Worm (Caenorhabditis elegans) whole organism, midembryonic: ENCODE data around the gene Y73B6BL.288.
A peak's percentile ranks its signal among the peaks of the same experiment; 100 is the strongest.

Source experiments
- T22C8.4 ChIP-seq: fragments of 200-800 bp; sonication (Bioruptor generic); IDR thresholded peaks from 2 replicates; pipeline ENCODE4 v1.3.6; 2022; ENCODE audit warnings: missing genetic modification characterization, missing compliant biosample characterization
- cog-1 ChIP-seq: sonication (generic microtip); optimal IDR thresholded peaks from 2 replicates; lab custom pipeline; 2016; ENCODE audit warnings: missing genetic modification characterization, missing compliant biosample characterization
- flt-1 ChIP-seq: fragments of 200-800 bp; sonication (Bioruptor generic); IDR thresholded peaks from 2 replicates; pipeline ENCODE4 v1.3.6; 2022; ENCODE audit warnings: missing genetic modification characterization, missing compliant biosample characterization
- klf-2 ChIP-seq: fragments of 200-800 bp; sonication (Bioruptor generic); conservative IDR thresholded peaks from 2 replicates; pipeline ENCODE4 v1.3.6; 2022; ENCODE audit warnings: missing genetic modification reagents, missing genetic modification characterization, missing compliant biosample characterization
- med-1 ChIP-seq: sonication (generic microtip); optimal IDR thresholded peaks from 2 replicates; lab custom pipeline; 2017; ENCODE audit warnings: missing genetic modification characterization, mild to moderate bottlenecking, missing compliant biosample characterization, antibody characterized with exemption, missing genetic modification reagents; ENCODE audit not compliant: insufficient read depth
- ref-1 ChIP-seq: fragments of 200-800 bp; sonication (Bioruptor generic); conservative IDR thresholded peaks from 2 replicates; pipeline ENCODE4 v1.3.6; 2022; ENCODE audit warnings: missing genetic modification reagents, missing genetic modification characterization, missing compliant biosample characterization
- tab-1 ChIP-seq: fragments of 200-800 bp; sonication (Bioruptor generic); IDR thresholded peaks from 2 replicates; pipeline ENCODE4 v1.3.6; 2022; ENCODE audit warnings: missing genetic modification characterization, missing compliant biosample characterization
- ztf-23 ChIP-seq: fragments of 200-800 bp; sonication (Bioruptor generic); IDR thresholded peaks from 2 replicates; pipeline ENCODE4 v1.3.6; 2022; ENCODE audit warnings: missing genetic modification reagents, missing genetic modification characterization, missing compliant biosample characterization
- ztf-29 ChIP-seq: fragments of 200-800 bp; sonication (Bioruptor generic); IDR thresholded peaks from 2 replicates; pipeline ENCODE4 v1.3.6; 2022; ENCODE audit warnings: missing genetic modification reagents, missing genetic modification characterization, missing compliant biosample characterization

Gene Y73B6BL.288

ce11 chrIV:6337353-6337752 lies 5.0 kb downstream of the Y73B6BL.288 start, which contains the start of gene ipla-6:
Gene ipla-6, plus strand, starts transcription at chrIV:6337653.
- TF ChIP-seq klf-2 (GFP tag; lab: Robert Waterston, UW) (no peak), flt-1 (GFP tag; lab: Robert Waterston, UW) (no peak)

ce11 chrIV:6336748-6337147 lies 5.6 kb downstream of the Y73B6BL.288 start:
- TF ChIP-seq flt-1 (GFP tag; lab: Robert Waterston, UW): 0 out of 2 replicates have a peak, but pooled peaks have one; percentile 50
- TF ChIP-seq cog-1 (tag; lab: Kevin White, UChicago): peak; percentile 44
- no peak for TF ChIP-seq tab-1

- TF ChIP-seq tab-1: no peak
- TF ChIP-seq flt-1 (GFP tag; lab: Robert Waterston, UW): 0 out of 2 replicates have a peak, but pooled peaks have one; percentile 40
These were observed 6.4 kb downstream of the Y73B6BL.288 start, which contains the start of gene mif-4 for ce11 chrIV:6335908-6336307. Gene mif-4, minus strand, starts transcription at chrIV:6335994.

DNA sequence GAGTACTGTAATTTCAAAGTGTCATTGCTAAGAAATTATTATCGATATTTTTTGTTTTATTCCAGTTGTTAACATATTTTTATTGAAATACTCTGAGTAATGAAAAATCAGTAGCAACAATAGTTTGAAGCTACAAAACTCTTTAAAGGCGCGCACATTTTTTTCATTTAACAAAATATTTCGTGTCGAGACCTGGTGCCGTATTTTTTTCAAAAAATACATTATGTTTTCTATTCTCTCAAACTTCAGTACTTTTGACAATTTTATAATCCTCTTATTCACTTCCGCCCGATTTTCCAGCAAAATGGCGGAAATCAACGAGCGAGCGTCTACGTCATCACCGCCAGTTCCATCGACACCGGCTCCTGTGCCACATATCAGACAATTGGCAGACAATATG lies 8.4 kb downstream of the Y73B6BL.288 start, which contains the start of gene blos-2:
TSS of gene blos-2 (plus strand) at position 301 of the 400 bp plus-strand sequence.
- TF ChIP-seq T22C8.4 (GFP tag; lab: Robert Waterston, UW): no peak
- no peak for TF ChIP-seq cog-1 (tag; lab: Kevin White, UChicago)
- TF ChIP-seq tab-1: no peak
- no peak for TF ChIP-seq med-1 (GFP tag; lab: Kevin White, UChicago)
- TF ChIP-seq ztf-23: no peak
- no peak for TF ChIP-seq ztf-29 (GFP tag; lab: Robert Waterston, UW)
- no peak for TF ChIP-seq ref-1 (GFP tag; lab: Robert Waterston, UW)
- no peak for TF ChIP-seq flt-1 (GFP tag; lab: Robert Waterston, UW)
- no peak for TF ChIP-seq klf-2 (GFP tag; lab: Robert Waterston, UW)

ce11 chrIV:6330790-6331189 lies 11.5 kb downstream of the Y73B6BL.288 start:
- TF ChIP-seq ztf-23 (no peak), T22C8.4 (GFP tag; lab: Robert Waterston, UW) (no peak), cog-1 (tag; lab: Kevin White, UChicago) (no peak), ztf-29 (GFP tag; lab: Robert Waterston, UW) (no peak), klf-2 (GFP tag; lab: Robert Waterston, UW) (no peak), med-1 (GFP tag; lab: Kevin White, UChicago) (no peak), tab-1 (no peak), flt-1 (GFP tag; lab: Robert Waterston, UW) (no peak)

DNA sequence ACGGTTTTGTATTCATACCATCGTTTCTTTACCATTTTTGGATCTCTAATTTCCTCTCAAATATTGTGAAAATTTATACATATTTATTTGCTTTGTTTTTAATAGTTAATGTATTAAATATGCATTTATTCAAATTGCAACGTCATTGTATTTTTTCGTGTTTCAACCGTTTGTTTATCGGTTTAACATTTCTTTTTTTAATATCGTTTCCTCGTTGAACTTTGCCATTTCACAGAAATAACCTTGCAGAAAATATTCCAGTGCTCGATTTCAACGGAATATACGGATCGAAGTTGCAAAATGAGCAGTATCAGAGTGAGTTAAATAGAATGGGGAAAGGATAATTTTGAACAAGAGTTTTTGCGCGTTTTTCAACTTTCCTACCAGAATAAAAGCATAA lies 13.0 kb downstream of the Y73B6BL.288 start, which contains the start of gene seu-1:
TSS of gene seu-1 (plus strand) at position 301 of the 400 bp plus-strand sequence.
- TF ChIP-seq cog-1 (tag; lab: Kevin White, UChicago): no peak

- TF ChIP-seq ref-1 (GFP tag; lab: Robert Waterston, UW) (no peak), med-1 (GFP tag; lab: Kevin White, UChicago) (no peak), tab-1 (no peak), flt-1 (GFP tag; lab: Robert Waterston, UW) (no peak), cog-1 (tag; lab: Kevin White, UChicago) (no peak), klf-2 (GFP tag; lab: Robert Waterston, UW) (no peak), T22C8.4 (GFP tag; lab: Robert Waterston, UW) (no peak), ztf-29 (GFP tag; lab: Robert Waterston, UW) (no peak)
These were observed 14.1 kb downstream of the Y73B6BL.288 start for ce11 chrIV:6328198-6328597.

- TF ChIP-seq tab-1: no peak
- no peak for TF ChIP-seq ztf-23
- no peak for TF ChIP-seq cog-1 (tag; lab: Kevin White, UChicago)
- TF ChIP-seq klf-2 (GFP tag; lab: Robert Waterston, UW): no peak
- TF ChIP-seq ztf-29 (GFP tag; lab: Robert Waterston, UW): no peak
- TF ChIP-seq med-1 (GFP tag; lab: Kevin White, UChicago): no peak
- TF ChIP-seq ref-1 (GFP tag; lab: Robert Waterston, UW): no peak
- no peak for TF ChIP-seq flt-1 (GFP tag; lab: Robert Waterston, UW)
- TF ChIP-seq T22C8.4 (GFP tag; lab: Robert Waterston, UW): no peak
These were observed 14.8 kb downstream of the Y73B6BL.288 start for ce11 chrIV:6327363-6328015.

DNA sequence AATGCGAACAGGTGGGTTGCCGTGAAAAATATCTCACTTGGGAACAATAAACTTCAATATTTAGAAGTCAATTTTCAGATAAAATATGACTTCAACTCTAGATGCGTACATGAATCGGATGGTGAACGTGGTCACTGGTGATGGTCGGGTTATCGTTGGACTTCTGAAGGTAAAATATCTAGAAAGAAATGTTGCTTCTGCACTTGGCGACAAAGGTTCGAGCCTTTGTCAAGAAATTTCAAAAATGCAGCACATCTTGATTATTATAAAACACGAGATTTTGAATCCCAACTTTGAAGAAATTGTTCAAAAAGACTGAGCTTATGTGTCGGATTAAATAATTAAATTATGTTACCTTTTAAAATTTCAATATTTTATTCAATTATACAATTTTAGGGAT lies 15.9 kb downstream of the Y73B6BL.288 start, which contains the start of gene lsm-8:
TSS of gene lsm-8 (plus strand) at position 79 of the 400 bp plus-strand sequence.
- TF ChIP-seq med-1 (GFP tag; lab: Kevin White, UChicago): no peak
- TF ChIP-seq flt-1 (GFP tag; lab: Robert Waterston, UW): no peak
- TF ChIP-seq klf-2 (GFP tag; lab: Robert Waterston, UW): no peak
- no peak for TF ChIP-seq ref-1 (GFP tag; lab: Robert Waterston, UW)
- TF ChIP-seq T22C8.4 (GFP tag; lab: Robert Waterston, UW): no peak
- TF ChIP-seq ztf-23: no peak
- no peak for TF ChIP-seq ztf-29 (GFP tag; lab: Robert Waterston, UW)
- TF ChIP-seq cog-1 (tag; lab: Kevin White, UChicago): no peak
- no peak for TF ChIP-seq tab-1

ce11 chrIV:6325772-6326171 lies 16.6 kb downstream of the Y73B6BL.288 start:
- TF ChIP-seq ref-1 (GFP tag; lab: Robert Waterston, UW) (no peak), tab-1 (no peak), ztf-29 (GFP tag; lab: Robert Waterston, UW) (no peak), T22C8.4 (GFP tag; lab: Robert Waterston, UW) (no peak), cog-1 (tag; lab: Kevin White, UChicago) (no peak)
